Fruit fly (Drosophila melanogaster): ENCODE measurements around the gene CG8944.

DNA sequence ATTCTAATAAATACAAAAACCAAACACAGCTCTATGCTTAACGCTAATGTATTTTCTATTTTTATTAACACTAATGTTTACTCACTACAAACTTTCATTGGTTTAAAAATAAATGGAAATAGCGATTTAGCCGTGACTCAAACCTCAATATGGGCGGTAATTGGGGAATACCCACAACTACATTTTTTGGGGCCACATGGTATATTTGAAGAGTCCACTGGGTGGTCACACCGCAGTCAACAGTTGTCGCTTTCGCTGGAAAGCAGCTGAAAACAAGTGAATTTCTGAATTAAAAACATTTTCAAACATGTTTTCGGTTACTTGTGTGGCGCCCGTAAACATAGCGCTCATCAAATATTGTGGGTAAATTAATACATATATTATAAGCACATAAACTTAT is 2.9 kb upstream of the CG8944 start, which contains the start of gene Mvd:
- TF ChIP-seq usp (GFP tag; optimal IDR thresholded peaks at IDR 0.05) (no peak), psq (optimal IDR thresholded peaks at IDR 0.05) (no peak), Dll (optimal IDR thresholded peaks at IDR 0.05) (no peak), CG8478 (optimal IDR thresholded peaks at IDR 0.05) (no peak), EcR (GFP tag; optimal IDR thresholded peaks at IDR 0.05) (no peak)
